Worm (Caenorhabditis elegans) whole organism, L4 larva: ENCODE results near the gene cpt-2.
A peak's percentile ranks its signal among the peaks of the same experiment; 100 is the strongest.
"Not testable (repeated sequence)": the region's sequence is repeated elsewhere in the genome, so short reads cannot be mapped to it uniquely, and the experiment has no call there.

Experiments
- F26F4.8 ChIP-seq: fragments of 200-800 bp; sonication (Bioruptor generic); conservative IDR thresholded peaks from 2 replicates; pipeline ENCODE4 v1.3.6; 2022; ENCODE audit warnings: missing genetic modification characterization, missing compliant biosample characterization
- F49E8.2 ChIP-seq: sonication (generic microtip); optimal IDR thresholded peaks from 2 replicates; lab custom pipeline; 2016; ENCODE audit warnings: missing compliant biosample characterization, mild to moderate bottlenecking, missing genetic modification characterization, borderline replicate concordance
- R02D3.7 ChIP-seq: fragments of 150-350 bp; sonication (generic microtip); optimal IDR thresholded peaks from 3 replicates; lab custom pipeline; 2014; ENCODE audit warnings: missing biosample characterization, missing genetic modification characterization
- T20F7.1 ChIP-seq: fragments of 200-800 bp; sonication (Bioruptor generic); optimal IDR thresholded peaks from 2 replicates; lab custom pipeline; 2018; ENCODE audit warnings: mild to moderate bottlenecking, missing genetic modification characterization, missing compliant biosample characterization
- T26A8.4 ChIP-seq: fragments of 200-800 bp; sonication (Bioruptor generic); IDR thresholded peaks from 2 replicates; pipeline ENCODE4 v1.3.6; 2022; ENCODE audit warnings: missing genetic modification characterization, missing compliant biosample characterization
- Y5F2A.4 ChIP-seq: fragments of 200-800 bp; sonication (Bioruptor generic); optimal IDR thresholded peaks from 2 replicates; lab custom pipeline; 2018; ENCODE audit warnings: mild to moderate bottlenecking, missing genetic modification characterization, missing compliant biosample characterization
- ZK546.5 ChIP-seq, 2 experiments: sonication (generic microtip); optimal IDR thresholded peaks; 2 replicates each; lab custom pipeline; 2017; ENCODE audit warnings: missing biosample characterization in 2 of 2, missing genetic modification characterization in 2 of 2
- aha-1 ChIP-seq: fragments of 150-350 bp; peaks from one replicate; lab custom pipeline; 2014; ENCODE audit warnings: missing biosample characterization, missing genetic modification characterization
- aly-2 ChIP-seq: sonication (generic microtip); optimal IDR thresholded peaks from 2 replicates; lab custom pipeline; 2018; ENCODE audit warnings: missing biosample characterization, missing genetic modification characterization
- ama-1 ChIP-seq: fragments of 150-350 bp; optimal IDR thresholded peaks from 2 replicates; lab custom pipeline; 2014; ENCODE audit warnings: inconsistent platforms, mixed read lengths
- ceh-32 ChIP-seq: sonication (generic microtip); optimal IDR thresholded peaks from 2 replicates; lab custom pipeline; 2016; ENCODE audit warnings: mild to moderate bottlenecking, missing genetic modification characterization, missing compliant biosample characterization; ENCODE audit not compliant: poor library complexity
- ctbp-1 ChIP-seq: fragments of 200-800 bp; sonication (Bioruptor generic); IDR thresholded peaks from 2 replicates; pipeline ENCODE4 v1.3.6; 2022; ENCODE audit warnings: missing genetic modification reagents, missing genetic modification characterization, missing compliant biosample characterization
- dpl-1 ChIP-seq: fragments of 150-350 bp; optimal IDR thresholded peaks from 2 replicates; lab custom pipeline; 2014; ENCODE audit warnings: missing biosample characterization, missing genetic modification reagents, missing genetic modification characterization
- egl-43 ChIP-seq: fragments of 200-800 bp; sonication (Bioruptor generic); IDR thresholded peaks from 2 replicates; pipeline ENCODE4 v1.3.6; 2022; ENCODE audit warnings: missing genetic modification reagents, missing genetic modification characterization, missing compliant biosample characterization
- fkh-10 ChIP-seq: fragments of 150-350 bp; optimal IDR thresholded peaks from 2 replicates; lab custom pipeline; 2014; ENCODE audit warnings: missing biosample characterization, missing genetic modification reagents, missing genetic modification characterization
- hif-1 ChIP-seq, 2 experiments: sonication (generic microtip); optimal IDR thresholded peaks; 2 replicates each; lab custom pipeline; 2016 to 2017; ENCODE audit warnings: missing compliant biosample characterization in 2 of 2, missing genetic modification characterization in 2 of 2, missing genetic modification reagents in 2 of 2, missing genotype in 2 of 2, mild to moderate bottlenecking in 1 of 2
- hlh-11 ChIP-seq: fragments of 200-800 bp; sonication (Bioruptor generic); optimal IDR thresholded peaks from 2 replicates; lab custom pipeline; 2018; ENCODE audit warnings: mild to moderate bottlenecking, missing genetic modification characterization, missing compliant biosample characterization
- lin-15B ChIP-seq: fragments of 150-350 bp; sonication (generic microtip); optimal IDR thresholded peaks from 3 replicates; lab custom pipeline; 2014; ENCODE audit warnings: missing biosample characterization, missing genetic modification characterization
- madf-5 ChIP-seq, 2 experiments: fragments of 200-800 bp; sonication (Bioruptor generic); IDR thresholded peaks; 2 replicates each; pipeline ENCODE4 v1.3.6; 2022; ENCODE audit warnings: missing compliant biosample characterization in 2 of 2, missing genetic modification characterization in 2 of 2
- mep-1 ChIP-seq: fragments of 150-350 bp; sonication (generic microtip); optimal IDR thresholded peaks from 3 replicates; lab custom pipeline; 2014; ENCODE audit warnings: missing biosample characterization, missing genetic modification characterization
- mxl-3 ChIP-seq: fragments of 200-800 bp; sonication (Bioruptor generic); optimal IDR thresholded peaks from 2 replicates; lab custom pipeline; 2018; ENCODE audit warnings: mild to moderate bottlenecking, missing genetic modification characterization, missing compliant biosample characterization
- nhr-111 ChIP-seq: fragments of 200-800 bp; sonication (Bioruptor generic); optimal IDR thresholded peaks from 2 replicates; lab custom pipeline; 2018; ENCODE audit warnings: mild to moderate bottlenecking, missing genetic modification characterization, missing compliant biosample characterization
- nhr-237 ChIP-seq: sonication (generic microtip); optimal IDR thresholded peaks from 2 replicates; lab custom pipeline; 2017; ENCODE audit warnings: missing biosample characterization, missing genetic modification characterization
- nhr-41 ChIP-seq: fragments of 200-800 bp; sonication (Bioruptor generic); IDR thresholded peaks from 2 replicates; pipeline ENCODE4 v1.3.6; 2022; ENCODE audit warnings: missing genetic modification reagents, missing genetic modification characterization, missing compliant biosample characterization
- pha-4 ChIP-seq, 2 experiments: fragments of 150-350 bp in 1 of 2; fragments of 200-800 bp in 1 of 2; sonication (Bioruptor generic) in 1 of 2; IDR thresholded peaks in 1 of 2; optimal IDR thresholded peaks in 1 of 2; 2 replicates each; pipeline versions ENCODE4 v1.3.6 to Lab custom; 2014 to 2022; ENCODE audit warnings: missing genetic modification characterization in 2 of 2, missing genetic modification reagents in 2 of 2, missing biosample characterization in 1 of 2, missing compliant biosample characterization in 1 of 2
- sdz-12 ChIP-seq: fragments of 200-800 bp; sonication (Bioruptor generic); optimal IDR thresholded peaks from 2 replicates; lab custom pipeline; 2018; ENCODE audit warnings: mild to moderate bottlenecking, missing genetic modification characterization, missing compliant biosample characterization
- set-16 ChIP-seq: fragments of 200-800 bp; sonication (Bioruptor generic); IDR thresholded peaks from 2 replicates; pipeline ENCODE4 v1.3.6; 2022; ENCODE audit warnings: missing genetic modification reagents, missing genetic modification characterization, missing compliant biosample characterization
- snpc-1.2 ChIP-seq: fragments of 200-800 bp; sonication (Bioruptor generic); IDR thresholded peaks from 2 replicates; pipeline ENCODE4 v1.3.6; 2022; ENCODE audit warnings: missing genetic modification reagents, missing genetic modification characterization, missing compliant biosample characterization
- tra-1 ChIP-seq: fragments of 200-800 bp; sonication (Bioruptor generic); IDR thresholded peaks from 2 replicates; pipeline ENCODE4 v1.3.6; 2022; ENCODE audit warnings: missing genetic modification reagents, missing genetic modification characterization, missing compliant biosample characterization
- unc-39 ChIP-seq: sonication (generic microtip); optimal IDR thresholded peaks from 2 replicates; lab custom pipeline; 2017; ENCODE audit warnings: missing biosample characterization, missing genetic modification characterization
- zip-2 ChIP-seq: fragments of 150-350 bp; optimal IDR thresholded peaks from 2 replicates; lab custom pipeline; 2014; ENCODE audit warnings: missing biosample characterization, missing genetic modification characterization
- ztf-11 ChIP-seq: fragments of 150-350 bp; optimal IDR thresholded peaks from 2 replicates; lab custom pipeline; 2014; ENCODE audit warnings: missing biosample characterization, missing genetic modification characterization

Gene cpt-2

DNA sequence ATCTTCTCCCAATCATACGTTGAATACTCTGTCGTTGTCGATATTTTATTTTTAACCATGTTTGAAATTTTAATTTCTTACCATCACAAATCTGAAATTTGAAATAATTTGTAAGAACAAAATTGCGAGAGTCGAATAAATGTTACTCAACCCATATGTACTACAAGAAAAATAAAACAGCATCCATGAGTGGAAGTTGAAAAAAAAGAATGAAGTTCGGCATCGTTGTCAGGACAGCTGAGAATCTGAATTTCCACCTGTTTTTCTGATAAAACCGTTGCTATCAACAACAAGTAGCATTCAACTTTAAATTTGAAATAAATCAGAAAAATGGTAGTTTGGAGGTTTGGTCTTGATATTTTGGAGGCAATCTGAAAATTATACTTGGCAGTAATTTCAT, 44.4 kb downstream of the cpt-2 start, which contains the start of gene C29F4.3:
Gene C29F4.3 (minus strand): TSS at position 101 of the 400 bp plus-strand sequence.
- TF ChIP-seq lin-15B (tag; lab: Kevin White, UChicago) (no peak), nhr-41 (GFP tag; lab: Robert Waterston, UW) (no peak), nhr-237 (no peak), tra-1 (GFP tag; lab: Robert Waterston, UW) (no peak), hif-1 (tag; optimal IDR thresholded peaks at IDR 0.05; lab: Kevin White, UChicago) (no peak), fkh-10 (GFP tag; lab: Kevin White, UChicago) (no peak), dpl-1 (no peak), F26F4.8 (GFP tag; lab: Robert Waterston, UW) (no peak), ctbp-1 (no peak), nhr-111 (GFP tag; lab: Kevin White, UChicago) (no peak), unc-39 (no peak), aly-2 (no peak), F49E8.2 (tag; lab: Kevin White, UChicago) (no peak)

DNA sequence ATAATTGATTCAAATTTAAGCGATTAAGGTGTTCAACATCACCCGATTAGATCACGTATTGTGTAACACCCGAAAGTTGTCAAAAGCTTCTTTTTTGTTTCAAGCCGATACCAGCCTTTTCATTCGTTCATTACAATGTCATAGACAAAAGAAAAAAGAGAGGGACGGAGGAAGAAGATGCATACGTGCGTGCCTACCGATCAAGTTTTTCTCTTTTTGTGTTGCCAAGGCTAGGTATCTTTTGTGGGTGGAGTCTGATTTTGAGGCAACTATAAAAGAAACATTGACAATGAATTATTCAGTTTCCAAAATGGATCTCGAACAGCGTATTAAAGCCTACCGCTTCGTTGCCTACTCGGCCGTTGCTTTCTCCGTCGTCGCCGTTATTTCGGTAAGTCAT, 45.8 kb downstream of the cpt-2 start, which contains the start of gene col-125:
Gene col-125 (plus strand): TSS at position 301 of the 400 bp plus-strand sequence.
- TF ChIP-seq aha-1 (tag; lab: Kevin White, UChicago) (peak; percentile 23), ama-1 (lab: Kevin White, UChicago) (peak; percentile 28), ctbp-1 (no peak)
- TF ChIP-seq, all 104 proteins: peak for 2

ce11 chrIV:11225715-11226475, 46.5 kb downstream of the cpt-2 start:
- peak in 1 of 2 experiments; percentile 92; a peak in 2 of 4 replicates for TF ChIP-seq madf-5 (GFP tag; IDR thresholded peaks at IDR 0.05; lab: Robert Waterston, UW)
- TF ChIP-seq hlh-11 (tag; lab: Kevin White, UChicago): peak; percentile 7
- peak; percentile 66; the same call in 1 of the 2 replicates for TF ChIP-seq egl-43
- peak; percentile 31; the same call in 1 of the 2 replicates for TF ChIP-seq snpc-1.2 (GFP tag; lab: Robert Waterston, UW)
- TF ChIP-seq set-16 (GFP tag; lab: Robert Waterston, UW): peak; percentile 99
- TF ChIP-seq T26A8.4: peak; percentile 61; the same call in 1 of the 2 replicates
- TF ChIP-seq pha-4 (GFP tag; IDR thresholded peaks at IDR 0.05; lab: Robert Waterston, UW): peak; percentile 22; the same call in 1 of the 2 replicates
- TF ChIP-seq pha-4 (tag; optimal IDR thresholded peaks at IDR 0.05; lab: Kevin White, UChicago): not testable (repeated sequence)
- TF ChIP-seq, all 104 proteins: peak for 7; not testable (repeated sequence) for 97

DNA sequence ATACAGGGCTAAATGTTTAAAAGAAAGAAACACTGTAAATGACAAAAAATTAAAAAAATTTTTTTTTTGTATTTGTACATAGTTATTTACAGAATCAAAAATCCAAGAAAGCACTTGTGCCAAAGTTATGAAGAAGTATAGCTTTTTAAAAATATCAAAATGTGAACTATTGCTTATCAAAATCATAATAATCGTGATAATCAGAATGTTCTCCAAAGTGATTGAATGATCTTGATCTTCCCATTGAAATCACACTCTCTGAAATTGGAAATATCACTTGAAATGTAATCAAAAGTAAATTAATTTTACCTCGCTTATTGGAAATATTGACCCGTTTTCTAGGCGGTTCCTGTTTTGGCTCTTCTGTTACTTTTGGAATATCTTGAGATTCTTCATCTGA, 47.1 kb downstream of the cpt-2 start:
- no peak for TF ChIP-seq R02D3.7
- no peak for TF ChIP-seq ZK546.5 (tag; optimal IDR thresholded peaks at IDR 0.05; lab: Kevin White, UChicago)
- TF ChIP-seq ztf-11: no peak
- no peak for TF ChIP-seq ceh-32 (tag; lab: Kevin White, UChicago)
- no peak for TF ChIP-seq zip-2 (tag; lab: Kevin White, UChicago)
- TF ChIP-seq fkh-10 (GFP tag; lab: Kevin White, UChicago): no peak
- TF ChIP-seq mep-1 (tag; lab: Kevin White, UChicago): peak; percentile 55
- no peak for TF ChIP-seq madf-5 (GFP tag; IDR thresholded peaks at IDR 0.05; lab: Robert Waterston, UW)
- TF ChIP-seq Y5F2A.4 (GFP tag; lab: Kevin White, UChicago): no peak
- no peak for TF ChIP-seq sdz-12 (GFP tag; lab: Kevin White, UChicago)
- TF ChIP-seq T20F7.1 (GFP tag; lab: Kevin White, UChicago): no peak
- no peak for TF ChIP-seq mxl-3
- TF ChIP-seq T26A8.4: no peak
- TF ChIP-seq aha-1 (tag; lab: Kevin White, UChicago): peak; percentile 15
